Fruit fly (Drosophila melanogaster): ENCODE results near the gene CG32485.
A peak's percentile ranks its signal among the peaks of the same experiment; 100 is the strongest.

DNA sequence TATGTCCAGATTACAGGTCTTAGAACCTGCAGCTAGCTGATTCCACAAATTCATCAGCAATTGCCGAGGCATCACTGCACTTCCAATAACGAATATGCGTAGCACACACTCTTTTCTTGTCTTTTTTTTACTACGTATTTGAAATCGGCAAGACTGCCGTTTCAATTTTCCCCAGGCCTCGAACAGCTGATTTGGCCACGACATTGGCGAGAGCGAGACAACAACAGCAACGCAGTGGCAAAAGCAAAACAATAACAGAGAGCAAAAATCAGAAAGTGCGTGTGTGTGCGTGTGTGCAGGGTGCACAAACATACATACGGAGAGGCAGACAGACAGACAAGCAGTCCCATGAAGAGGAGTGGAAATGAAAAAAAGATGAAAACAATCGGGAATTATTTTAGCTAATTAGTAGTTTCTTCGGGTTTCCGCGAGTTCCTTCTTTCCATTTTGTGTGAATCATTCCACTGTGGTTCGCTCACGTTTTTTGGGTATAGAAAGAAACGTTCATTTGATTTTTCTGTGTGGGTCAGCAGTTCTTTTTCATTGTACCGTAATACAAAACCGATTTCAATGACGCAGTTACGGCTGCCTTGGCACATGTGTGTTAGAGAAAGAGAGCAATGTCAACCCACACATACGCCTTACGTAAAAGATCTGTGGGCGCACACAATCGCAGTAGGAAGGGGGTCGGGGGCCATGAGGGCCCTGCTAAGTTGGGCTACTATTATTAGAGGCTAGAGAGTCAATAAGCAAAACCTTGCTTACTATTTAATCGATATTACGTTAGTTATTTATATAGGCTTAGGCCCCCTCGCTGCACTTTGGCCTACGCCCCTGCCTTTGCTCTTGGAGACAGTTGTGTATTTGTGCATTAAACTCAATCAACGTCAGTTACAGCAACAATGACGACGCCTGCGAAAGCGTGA lies 10.2 kb downstream of the CG32485 start:
- TF ChIP-seq gl (tag; optimal IDR thresholded peaks at IDR 0.05) (peak; percentile 97), CG10348 (GFP tag; IDR thresholded peaks at IDR 0.05) (peak; percentile 100), CG4496 (GFP tag; IDR thresholded peaks at IDR 0.05) (peak; percentile 100), Ets98B (GFP tag; IDR thresholded peaks at IDR 0.05) (peak; percentile 100), Pif1A (GFP tag; optimal IDR thresholded peaks at IDR 0.05) (peak; percentile 100), EcR (GFP tag; optimal IDR thresholded peaks at IDR 0.05) (peak; percentile 87), CG13204 (GFP tag; optimal IDR thresholded peaks at IDR 0.05) (peak; percentile 94), fd96Ca (GFP tag; IDR thresholded peaks at IDR 0.05) (peak; percentile 100), CG34367 (tag; optimal IDR thresholded peaks at IDR 0.05) (peak; percentile 99)

Measured in whole organism, pupa.